Worm (Caenorhabditis elegans) whole organism, L1 larva: ENCODE results near the gene C13A10.2.

Experiments
- C04F5.9 ChIP-seq: sonication (generic microtip); optimal IDR thresholded peaks from 2 replicates; lab custom pipeline; 2016; ENCODE audit warnings: missing genetic modification characterization, missing compliant biosample characterization
- C16A3.4 ChIP-seq: fragments of 150-350 bp; optimal IDR thresholded peaks from 2 replicates; lab custom pipeline; 2014; ENCODE audit warnings: missing biosample characterization, missing genetic modification characterization
- C34B4.2 ChIP-seq: sonication (generic microtip); optimal IDR thresholded peaks from 2 replicates; lab custom pipeline; 2017; ENCODE audit warnings: mild to moderate bottlenecking, missing genetic modification characterization, missing compliant biosample characterization
- F16B12.6 ChIP-seq: fragments of 150-350 bp; optimal IDR thresholded peaks from 2 replicates; lab custom pipeline; 2014; ENCODE audit warnings: missing biosample characterization, missing genetic modification characterization
- aha-1 ChIP-seq: fragments of 150-350 bp; optimal IDR thresholded peaks from 2 replicates; lab custom pipeline; 2014; ENCODE audit warnings: missing biosample characterization, missing genetic modification characterization
- ama-1 ChIP-seq: fragments of 150-350 bp; optimal IDR thresholded peaks from 2 replicates; lab custom pipeline; 2014
- blmp-1 ChIP-seq: fragments of 150-350 bp; optimal IDR thresholded peaks from 2 replicates; lab custom pipeline; 2014; ENCODE audit warnings: missing biosample characterization, missing genetic modification characterization
- ces-1 ChIP-seq: fragments of 150-350 bp; optimal IDR thresholded peaks from 2 replicates; lab custom pipeline; 2014; ENCODE audit warnings: missing biosample characterization, missing genetic modification reagents, missing genetic modification characterization
- dpl-1 ChIP-seq, 3 experiments: fragments of 150-350 bp in 2 of 3; sonication (generic microtip) in 1 of 3; optimal IDR thresholded peaks; 2 replicates each; lab custom pipeline; 2014 to 2017; ENCODE audit warnings: missing biosample characterization in 3 of 3, missing genetic modification characterization in 3 of 3, missing genetic modification reagents in 3 of 3
- dsc-1 ChIP-seq: sonication (generic microtip); optimal IDR thresholded peaks from 2 replicates; lab custom pipeline; 2016; ENCODE audit warnings: mild to moderate bottlenecking, missing genetic modification characterization, missing compliant biosample characterization
- efl-1 ChIP-seq, 4 experiments: fragments of 150-350 bp; optimal IDR thresholded peaks in 3 of 4; peaks in 1 of 4; 1 replicate in 1 of 4; 2 replicates in 3 of 4; lab custom pipeline; 2014; ENCODE audit warnings: missing biosample characterization in 2 of 4, missing genetic modification characterization in 2 of 4, missing genetic modification reagents in 2 of 4
- egl-13 ChIP-seq: sonication (generic microtip); optimal IDR thresholded peaks from 2 replicates; lab custom pipeline; 2016; ENCODE audit warnings: missing genotype, missing genetic modification reagents, missing genetic modification characterization, missing compliant biosample characterization
- elt-3 ChIP-seq, 6 experiments: fragments of 150-350 bp in 1 of 6; sonication (generic microtip); optimal IDR thresholded peaks; 2 replicates each; lab custom pipeline; 2017 to 2018; ENCODE audit warnings: missing biosample characterization in 6 of 6, missing genetic modification characterization in 6 of 6, inconsistent platforms in 1 of 6
- fkh-10 ChIP-seq: sonication (generic microtip); optimal IDR thresholded peaks from 2 replicates; lab custom pipeline; 2017; ENCODE audit warnings: missing biosample characterization, missing genetic modification reagents, missing genetic modification characterization
- fkh-4 ChIP-seq: sonication (generic microtip); optimal IDR thresholded peaks from 2 replicates; lab custom pipeline; 2016; ENCODE audit warnings: missing compliant biosample characterization, missing genetic modification characterization, borderline replicate concordance
- fkh-8 ChIP-seq: sonication (generic microtip); optimal IDR thresholded peaks from 2 replicates; lab custom pipeline; 2016; ENCODE audit warnings: mild to moderate bottlenecking, missing genetic modification characterization, missing compliant biosample characterization
- grh-1 ChIP-seq: fragments of 200-800 bp; sonication (Bioruptor generic); IDR thresholded peaks from 2 replicates; pipeline ENCODE4 v1.3.6; 2022; ENCODE audit warnings: missing genetic modification reagents, missing genetic modification characterization, missing compliant biosample characterization
- hlh-17 ChIP-seq: fragments of 200-800 bp; sonication (Bioruptor generic); optimal IDR thresholded peaks from 2 replicates; lab custom pipeline; 2018; ENCODE audit warnings: missing genetic modification characterization, mild to moderate bottlenecking, missing compliant biosample characterization, moderate library complexity, borderline replicate concordance
- irx-1 ChIP-seq: sonication (generic microtip); optimal IDR thresholded peaks from 2 replicates; lab custom pipeline; 2016; ENCODE audit warnings: missing genetic modification characterization, missing compliant biosample characterization
- isw-1 ChIP-seq: fragments of 200-800 bp; sonication (Bioruptor generic); IDR thresholded peaks from 2 replicates; pipeline ENCODE4 v1.3.6; 2022; ENCODE audit warnings: missing genetic modification characterization, missing compliant biosample characterization
- jun-1 ChIP-seq: fragments of 150-350 bp; optimal IDR thresholded peaks from 2 replicates; lab custom pipeline; 2014; ENCODE audit warnings: missing biosample characterization, missing genetic modification reagents, missing genetic modification characterization
- lin-13 ChIP-seq: fragments of 150-350 bp; optimal IDR thresholded peaks from 2 replicates; lab custom pipeline; 2014; ENCODE audit warnings: missing biosample characterization, missing genetic modification reagents, missing genetic modification characterization
- lin-14 ChIP-seq: fragments of 200-800 bp; sonication (Bioruptor generic); optimal IDR thresholded peaks from 2 replicates; lab custom pipeline; 2018; ENCODE audit warnings: mild to moderate bottlenecking, missing genetic modification characterization, moderate library complexity, missing compliant biosample characterization
- lin-15B ChIP-seq: fragments of 150-350 bp; sonication (generic microtip); optimal IDR thresholded peaks from 3 replicates; lab custom pipeline; 2014; ENCODE audit warnings: missing biosample characterization, missing genetic modification characterization
- lin-35 ChIP-seq, 2 experiments: fragments of 150-350 bp; optimal IDR thresholded peaks; 2 replicates each; lab custom pipeline; 2014; ENCODE audit warnings: missing biosample characterization in 2 of 2, missing genetic modification characterization in 2 of 2, missing genetic modification reagents in 2 of 2
- lsy-2 ChIP-seq, 2 experiments: fragments of 150-350 bp; optimal IDR thresholded peaks; 2 replicates each; lab custom pipeline; 2014; ENCODE audit warnings: missing biosample characterization in 2 of 2, missing genetic modification characterization in 2 of 2
- mab-9 ChIP-seq: fragments of 200-800 bp; sonication (Bioruptor generic); IDR thresholded peaks from 2 replicates; pipeline ENCODE4 v1.3.6; 2022; ENCODE audit warnings: missing genetic modification reagents, missing genetic modification characterization, missing compliant biosample characterization
- mdl-1 ChIP-seq, 2 experiments: fragments of 150-350 bp; optimal IDR thresholded peaks; 2 replicates each; lab custom pipeline; 2014 to 2017; ENCODE audit warnings: missing biosample characterization in 2 of 2, missing genetic modification characterization in 2 of 2, inconsistent platforms in 1 of 2
- mep-1 ChIP-seq: fragments of 150-350 bp; optimal IDR thresholded peaks from 2 replicates; lab custom pipeline; 2014; ENCODE audit warnings: missing biosample characterization, missing genetic modification characterization
- nhr-11 ChIP-seq: fragments of 150-350 bp; optimal IDR thresholded peaks from 2 replicates; lab custom pipeline; 2014; ENCODE audit warnings: missing biosample characterization, missing genetic modification characterization
- nhr-19 ChIP-seq: fragments of 200-800 bp; sonication (Bioruptor generic); conservative IDR thresholded peaks from 2 replicates; pipeline ENCODE4 v1.3.6; 2022; ENCODE audit warnings: missing genetic modification characterization, missing compliant biosample characterization
- nhr-20 ChIP-seq: sonication (generic microtip); optimal IDR thresholded peaks from 2 replicates; lab custom pipeline; 2016; ENCODE audit warnings: mild to moderate bottlenecking, missing genetic modification characterization, missing compliant biosample characterization
- nhr-28 ChIP-seq: fragments of 150-350 bp; optimal IDR thresholded peaks from 2 replicates; lab custom pipeline; 2014; ENCODE audit warnings: missing biosample characterization, missing genetic modification characterization
- nhr-71 ChIP-seq: sonication (generic microtip); optimal IDR thresholded peaks from 2 replicates; lab custom pipeline; 2016; ENCODE audit warnings: mild to moderate bottlenecking, missing genetic modification characterization, moderate library complexity, missing compliant biosample characterization
- nhr-84 ChIP-seq: sonication (generic microtip); optimal IDR thresholded peaks from 2 replicates; lab custom pipeline; 2017; ENCODE audit warnings: missing biosample characterization, missing genetic modification characterization
- nhr-85 ChIP-seq: sonication (generic microtip); peaks from one replicate; lab custom pipeline; 2016; ENCODE audit warnings: missing genetic modification characterization, inconsistent platforms, missing compliant biosample characterization
- pag-3 ChIP-seq: sonication (generic microtip); optimal IDR thresholded peaks from 2 replicates; lab custom pipeline; 2017; ENCODE audit warnings: missing genetic modification characterization, mild to moderate bottlenecking, missing compliant biosample characterization, antibody characterized with exemption, borderline replicate concordance; ENCODE audit not compliant: insufficient read depth
- pax-3 ChIP-seq: fragments of 200-800 bp; sonication (Bioruptor generic); optimal IDR thresholded peaks from 2 replicates; lab custom pipeline; 2018; ENCODE audit warnings: mild to moderate bottlenecking, missing genetic modification characterization, moderate library complexity, missing compliant biosample characterization
- rnt-1 ChIP-seq: sonication (generic microtip); optimal IDR thresholded peaks from 2 replicates; lab custom pipeline; 2016; ENCODE audit warnings: mild to moderate bottlenecking, missing genetic modification characterization, moderate library complexity, missing compliant biosample characterization
- snpc-4 ChIP-seq: fragments of 150-350 bp; optimal IDR thresholded peaks from 2 replicates; lab custom pipeline; 2014; ENCODE audit warnings: missing biosample characterization, missing genetic modification characterization
- sptf-1 ChIP-seq: fragments of 150-350 bp; optimal IDR thresholded peaks from 2 replicates; lab custom pipeline; 2014; ENCODE audit warnings: missing biosample characterization, missing genetic modification characterization
- swsn-7 ChIP-seq: sonication (generic microtip); optimal IDR thresholded peaks from 2 replicates; lab custom pipeline; 2016; ENCODE audit warnings: missing genetic modification characterization, missing compliant biosample characterization
- tlp-1 ChIP-seq: fragments of 150-350 bp; optimal IDR thresholded peaks from 2 replicates; lab custom pipeline; 2014; ENCODE audit warnings: missing biosample characterization, missing genetic modification characterization
- unc-86 ChIP-seq: sonication (generic microtip); optimal IDR thresholded peaks from 2 replicates; lab custom pipeline; 2016; ENCODE audit warnings: missing genetic modification characterization, missing compliant biosample characterization
- vab-15 ChIP-seq: sonication (generic microtip); optimal IDR thresholded peaks from 2 replicates; lab custom pipeline; 2017; ENCODE audit warnings: missing genotype, mild to moderate bottlenecking, missing genetic modification characterization, missing compliant biosample characterization
- zip-4 ChIP-seq: fragments of 200-800 bp; sonication (Bioruptor generic); optimal IDR thresholded peaks from 2 replicates; lab custom pipeline; 2018; ENCODE audit warnings: mild to moderate bottlenecking, missing genetic modification characterization, moderate library complexity, missing compliant biosample characterization
- ztf-11 ChIP-seq, 2 experiments: sonication (generic microtip); optimal IDR thresholded peaks; 2 replicates each; lab custom pipeline; 2016 to 2017; ENCODE audit warnings: missing genetic modification characterization in 2 of 2, missing biosample characterization in 1 of 2, missing compliant biosample characterization in 1 of 2
- ztf-4 ChIP-seq: fragments of 150-350 bp; optimal IDR thresholded peaks from 2 replicates; lab custom pipeline; 2014; ENCODE audit warnings: missing biosample characterization, missing genetic modification characterization

The C13A10.2 gene

ce11 chrII:1357905-1358304 lies at the start of gene C13A10.2:
TSS of gene C13A10.2 (minus strand) at chrII:1358005.
- TF ChIP-seq elt-3 (tag; optimal IDR thresholded peaks at IDR 0.05; lab: Kevin White, UChicago) (no peak), lsy-2 (tag; optimal IDR thresholded peaks at IDR 0.05; lab: Kevin White, UChicago) (peak in 1 of 2 experiments; percentile 9)

- TF ChIP-seq efl-1 (optimal IDR thresholded peaks at IDR 0.05; lab: Kevin White, UChicago) = no peak
- TF ChIP-seq efl-1 (GFP tag; optimal IDR thresholded peaks at IDR 0.05 in 1 of 2; lab: Kevin White, UChicago) = peak in 1 of 2 experiments; percentile 90
- TF ChIP-seq nhr-20 (tag; lab: Kevin White, UChicago) = no peak
- TF ChIP-seq dpl-1 (GFP tag; optimal IDR thresholded peaks at IDR 0.05; lab: Kevin White, UChicago) = peak in 1 of 3 experiments; percentile 19
- TF ChIP-seq egl-13 = no peak
- no peak for TF ChIP-seq nhr-28 (tag; lab: Kevin White, UChicago)
Measured at ce11 chrII:1403056-1403455, 45.3 kb upstream of the C13A10.2 start, which contains the start of the genes Y51H7C.41 and cogc-4. TSS of gene Y51H7C.41 (plus strand) at chrII:1403321. TSS of gene cogc-4 (plus strand) at chrII:1403441.

DNA sequence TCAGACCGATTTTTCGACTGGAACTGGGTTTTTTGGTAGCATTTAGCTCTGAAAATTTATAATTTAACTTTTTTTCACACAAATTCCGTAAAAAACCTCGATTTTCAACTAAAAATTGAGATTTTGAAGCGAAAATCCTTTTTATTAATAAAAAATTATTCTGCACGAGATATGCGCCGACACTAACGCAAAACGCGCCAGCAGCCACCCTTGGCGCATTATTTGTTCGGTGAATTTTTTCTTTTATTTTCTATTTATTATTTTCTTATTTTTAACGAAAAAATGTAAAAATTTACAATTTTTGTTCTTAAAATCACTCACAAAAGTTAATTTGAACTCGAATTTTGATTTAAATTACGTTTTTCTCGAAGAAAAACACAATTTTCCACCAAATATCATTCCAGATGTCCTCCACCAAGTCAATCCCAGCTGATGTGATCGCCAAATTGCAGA lies 44.4 kb upstream of the C13A10.2 start, which contains the start of gene Y51H7C.7:
TSS of gene Y51H7C.7 (plus strand) at position 403 of the 453 bp plus-strand sequence.
- no peak for TF ChIP-seq tlp-1 (tag; lab: Kevin White, UChicago)
- peak; percentile 55 for TF ChIP-seq F16B12.6 (tag; lab: Kevin White, UChicago)
- peak; percentile 65 for TF ChIP-seq nhr-19
- TF ChIP-seq ztf-4 = no peak
- no peak for TF ChIP-seq blmp-1 (tag; lab: Kevin White, UChicago)
- peak in 1 of 2 experiments; percentile 57 for TF ChIP-seq ztf-11 (tag; optimal IDR thresholded peaks at IDR 0.05; lab: Kevin White, UChicago)
- TF ChIP-seq swsn-7 = peak; percentile 71
- TF ChIP-seq vab-15 = no peak
- TF ChIP-seq ces-1 = no peak
- TF ChIP-seq fkh-4 (tag; lab: Kevin White, UChicago) = peak; percentile 7
- TF ChIP-seq snpc-4 (tag; lab: Kevin White, UChicago) = peak; percentile 58
- peak; percentile 66 for TF ChIP-seq unc-86 (tag; lab: Kevin White, UChicago)
- TF ChIP-seq mep-1 (tag; lab: Kevin White, UChicago) = no peak
- TF ChIP-seq isw-1 (GFP tag; lab: Robert Waterston, UW) = peak; percentile 56
- TF ChIP-seq nhr-84 (tag; lab: Kevin White, UChicago) = no peak
- TF ChIP-seq lin-13 (GFP tag; lab: Kevin White, UChicago) = peak; percentile 12
- peak; percentile 45 for TF ChIP-seq lin-15B (tag; lab: Kevin White, UChicago)
- peak; percentile 27 for TF ChIP-seq C16A3.4 (tag; lab: Kevin White, UChicago)
- peak; percentile 81 for TF ChIP-seq irx-1 (tag; lab: Kevin White, UChicago)
- no peak for TF ChIP-seq pag-3 (tag; lab: Kevin White, UChicago)
- TF ChIP-seq nhr-71 (tag; lab: Kevin White, UChicago) = no peak
- TF ChIP-seq hlh-17 = no peak
- TF ChIP-seq rnt-1 (tag; lab: Kevin White, UChicago) = peak; percentile 73
- TF ChIP-seq jun-1 (tag; lab: Kevin White, UChicago) = no peak
- no peak for TF ChIP-seq sptf-1 (tag; lab: Kevin White, UChicago)
- TF ChIP-seq nhr-20 (tag; lab: Kevin White, UChicago) = peak; percentile 68
- no peak for TF ChIP-seq lin-14 (GFP tag; lab: Kevin White, UChicago)
- peak; percentile 54 for TF ChIP-seq grh-1 (GFP tag; lab: Robert Waterston, UW)
- TF ChIP-seq nhr-11 = peak; percentile 10
- TF ChIP-seq fkh-10 = no peak
- TF ChIP-seq mdl-1 (tag; optimal IDR thresholded peaks at IDR 0.05; lab: Kevin White, UChicago) = peak in 1 of 2 experiments; percentile 31
- no peak for TF ChIP-seq pax-3 (tag; lab: Kevin White, UChicago)
- TF ChIP-seq lin-35 (GFP tag; optimal IDR thresholded peaks at IDR 0.05; lab: Kevin White, UChicago) = peak; percentile 37 to 66
- TF ChIP-seq ama-1 = no peak
- TF ChIP-seq C04F5.9 (tag; lab: Kevin White, UChicago) = peak; percentile 19
- TF ChIP-seq aha-1 = peak; percentile 4
- peak; percentile 24 for TF ChIP-seq fkh-8
- no peak for TF ChIP-seq C34B4.2
- no peak for TF ChIP-seq nhr-85 (tag; lab: Kevin White, UChicago)
- TF ChIP-seq zip-4 = no peak
- TF ChIP-seq dsc-1 (tag; lab: Kevin White, UChicago) = peak; percentile 76
- TF ChIP-seq mab-9 (GFP tag; lab: Robert Waterston, UW) = no peak
